Worm (Caenorhabditis elegans): ENCODE data around the gene K10H10.5.

DNA sequence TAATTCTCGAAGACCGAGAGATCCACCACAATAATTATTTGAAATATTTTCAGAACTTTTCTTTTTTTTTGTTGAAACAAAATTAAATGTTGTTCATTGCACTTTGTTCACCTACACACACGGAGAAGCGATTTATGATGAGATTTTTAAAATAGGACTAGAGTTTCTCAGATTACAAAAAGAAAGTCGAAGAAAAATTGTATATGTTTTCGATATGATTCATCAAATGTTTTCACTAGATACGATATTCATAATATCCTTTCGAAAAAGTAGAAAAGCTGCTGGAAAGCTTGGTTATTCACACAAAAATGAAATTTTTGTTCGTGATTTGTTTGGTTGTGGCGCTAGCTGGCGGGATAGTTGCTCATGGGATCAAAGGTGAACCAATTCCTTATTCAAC is 23.5 kb downstream of the K10H10.5 start, which contains the start of gene F57C2.4:
- no peak for TF ChIP-seq snpc-4 (tag; optimal IDR thresholded peaks at IDR 0.05)
- no peak for TF ChIP-seq hlh-1 (tag; optimal IDR thresholded peaks at IDR 0.05)
- no peak for TF ChIP-seq elt-3 (tag; optimal IDR thresholded peaks at IDR 0.05)
- TF ChIP-seq nhr-76 (tag; optimal IDR thresholded peaks at IDR 0.05): no peak
- no peak for TF ChIP-seq nhr-237 (tag; optimal IDR thresholded peaks at IDR 0.05)
- TF ChIP-seq ces-1 (GFP tag; optimal IDR thresholded peaks at IDR 0.05): no peak
- TF ChIP-seq unc-62 (GFP tag; optimal IDR thresholded peaks at IDR 0.05): no peak
- TF ChIP-seq nhr-12 (tag; optimal IDR thresholded peaks at IDR 0.05): no peak
- no peak for TF ChIP-seq unc-39 (tag; optimal IDR thresholded peaks at IDR 0.05)
